Fruit fly (Drosophila melanogaster): ENCODE measurements around the gene CG34345.
A peak's percentile ranks its signal among the peaks of the same experiment; 100 is the strongest.

CG34345 gene

DNA sequence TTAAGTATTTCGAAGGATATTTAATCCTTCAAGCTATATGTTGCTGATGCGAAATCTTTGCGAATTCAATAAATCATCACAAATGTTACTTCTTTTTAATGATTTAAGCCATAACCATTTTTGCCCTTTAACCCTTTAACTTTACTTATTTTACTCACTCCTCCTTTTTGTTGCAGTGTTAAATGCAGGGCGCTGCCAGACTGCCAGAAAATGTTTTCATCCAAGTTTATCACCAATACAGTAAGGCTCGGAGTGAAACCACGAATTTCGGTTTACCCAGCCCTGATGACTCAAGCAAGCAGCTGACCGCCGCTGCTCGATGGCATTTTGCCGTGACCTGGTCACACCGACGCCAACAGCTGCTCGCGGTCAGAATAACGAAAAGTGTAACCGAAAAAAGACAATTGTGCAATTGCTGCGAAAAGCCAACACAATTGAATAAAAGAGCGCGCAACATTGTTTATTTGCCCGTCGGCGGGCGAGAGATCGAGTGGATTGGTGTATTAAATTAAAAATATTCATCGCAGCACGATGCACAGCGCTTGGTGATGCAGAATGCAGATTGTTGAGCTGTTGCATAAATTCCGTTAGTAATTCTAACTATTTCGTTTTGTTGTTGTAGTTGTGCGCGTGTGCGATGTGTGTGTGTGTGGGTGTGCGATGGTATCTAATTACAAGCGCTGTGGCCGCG lies 12.1 kb upstream of the CG34345 start, which contains the start of gene CG11050 (continued):
- TF ChIP-seq dimm (GFP tag; IDR thresholded peaks at IDR 0.05) (no peak), CG18599 (GFP tag; optimal IDR thresholded peaks at IDR 0.05) (peak; percentile 52), CG3065 (GFP tag; optimal IDR thresholded peaks at IDR 0.05) (peak; percentile 35), CG7963 (GFP tag; IDR thresholded peaks at IDR 0.05; ENCODE audit: partially characterized antibody) (no peak; the same call in 2 of the 3 replicates), CG13296 (GFP tag; optimal IDR thresholded peaks at IDR 0.05) (peak; percentile 55), CG1603 (tag; optimal IDR thresholded peaks at IDR 0.05) (peak; percentile 94), cad (GFP tag; optimal IDR thresholded peaks at IDR 0.05) (no peak), CG9609 (GFP tag; optimal IDR thresholded peaks at IDR 0.05) (peak; percentile 84), CG10366 (GFP tag; IDR thresholded peaks at IDR 0.05) (peak; percentile 72), CG17359 (tag; optimal IDR thresholded peaks at IDR 0.05) (peak; percentile 73), nmo (GFP tag; optimal IDR thresholded peaks at IDR 0.05) (peak; percentile 77), CG7987 (GFP tag; optimal IDR thresholded peaks at IDR 0.05) (peak; percentile 77), CG11093 (GFP tag; IDR thresholded peaks at IDR 0.05) (0 out of 3 replicates have a peak, but pooled peaks have one; percentile 29), luna (GFP tag; optimal IDR thresholded peaks at IDR 0.05) (peak; percentile 65), HLH4C (GFP tag; IDR thresholded peaks at IDR 0.05; ENCODE audit: partially characterized antibody) (no peak; the same call in 2 of the 3 replicates), CG8089 (GFP tag; optimal IDR thresholded peaks at IDR 0.05) (peak; percentile 76), CG30403 (GFP tag; optimal IDR thresholded peaks at IDR 0.05) (peak; percentile 86), Dll (GFP tag; IDR thresholded peaks at IDR 0.05; ENCODE audit: partially characterized antibody) (peak; percentile 69; the same call in 3 of the 4 replicates), HmgZ (tag; optimal IDR thresholded peaks at IDR 0.05) (peak; percentile 87), CG6791 (GFP tag; IDR thresholded peaks at IDR 0.05; ENCODE audit: partially characterized antibody) (peak; percentile 69), CG31224 (GFP tag; IDR thresholded peaks at IDR 0.05) (peak; percentile 64), lbe (GFP tag; optimal IDR thresholded peaks at IDR 0.05) (no peak), tap (tag; optimal IDR thresholded peaks at IDR 0.05) (peak; percentile 39), nau (GFP tag; optimal IDR thresholded peaks at IDR 0.05) (peak; percentile 20), Spps (tag; optimal IDR thresholded peaks at IDR 0.05) (peak; percentile 28), nom (GFP tag; optimal IDR thresholded peaks at IDR 0.05) (no peak), CG12236 (GFP tag; optimal IDR thresholded peaks at IDR 0.05) (peak; percentile 62), CG8944 (GFP tag; optimal IDR thresholded peaks at IDR 0.05) (peak; percentile 87), stwl (tag; optimal IDR thresholded peaks at IDR 0.05) (peak; percentile 96), ro (GFP tag; IDR thresholded peaks at IDR 0.05) (no peak), crc (GFP tag; optimal IDR thresholded peaks at IDR 0.05) (peak; percentile 59), lmd (GFP tag; IDR thresholded peaks at IDR 0.05) (peak; percentile 74), grn (GFP tag; optimal IDR thresholded peaks at IDR 0.05) (no peak), CG12659 (GFP tag; optimal IDR thresholded peaks at IDR 0.05) (peak; percentile 84), ttk (GFP tag; IDR thresholded peaks at IDR 0.05) (peak; percentile 67), CG3407 (GFP tag; optimal IDR thresholded peaks at IDR 0.05) (peak; percentile 41), CG13287 (GFP tag; IDR thresholded peaks at IDR 0.05; ENCODE audit: partially characterized antibody) (peak; percentile 81), CG17328 (GFP tag; IDR thresholded peaks at IDR 0.05) (peak; percentile 73), CG32772 (GFP tag; IDR thresholded peaks at IDR 0.05) (peak; percentile 46; the same call in 1 of the 2 replicates), Dbx (GFP tag; IDR thresholded peaks at IDR 0.05) (peak; percentile 88), CG10959 (GFP tag; IDR thresholded peaks at IDR 0.05) (peak; percentile 38), az2 (GFP tag; optimal IDR thresholded peaks at IDR 0.05) (peak; percentile 83), salm (tag; optimal IDR thresholded peaks at IDR 0.05) (peak; percentile 15), oc (tag; optimal IDR thresholded peaks at IDR 0.05) (peak; percentile 58), Hr51 (GFP tag; optimal IDR thresholded peaks at IDR 0.05) (peak; percentile 81 to 87), ato (GFP tag; IDR thresholded peaks at IDR 0.05; ENCODE audit: partially characterized antibody) (peak; percentile 44; the same call in 1 of the 2 replicates), Xbp1 (GFP tag; optimal IDR thresholded peaks at IDR 0.05) (peak; percentile 88), CG12744 (GFP tag; optimal IDR thresholded peaks at IDR 0.05) (peak; percentile 68)

Measured in whole organism, embryonic.